Worm (Caenorhabditis elegans) whole organism, L2 larva: ENCODE results near the gene C16C8.16.

Source experiments
- ama-1 ChIP-seq: fragments of 150-350 bp; optimal IDR thresholded peaks from 2 replicates; lab custom pipeline; 2018; ENCODE audit warnings: inconsistent platforms
- egl-27 ChIP-seq: sonication (generic microtip); optimal IDR thresholded peaks from 3 replicates; lab custom pipeline; 2017; ENCODE audit warnings: missing biosample characterization, missing genetic modification reagents, missing genetic modification characterization
- elt-1 ChIP-seq: fragments of 150-350 bp; optimal IDR thresholded peaks from 2 replicates; lab custom pipeline; 2014; ENCODE audit warnings: missing biosample characterization, missing genetic modification characterization
- elt-3 ChIP-seq: sonication (generic microtip); optimal IDR thresholded peaks from 2 replicates; lab custom pipeline; 2017; ENCODE audit warnings: missing biosample characterization, missing genetic modification characterization
- lin-11 ChIP-seq: fragments of 150-350 bp; sonication (generic microtip); optimal IDR thresholded peaks from 2 replicates; lab custom pipeline; 2014; ENCODE audit warnings: missing biosample characterization, missing genetic modification characterization, inconsistent platforms, mixed read lengths
- nhr-10 ChIP-seq: sonication (generic microtip); optimal IDR thresholded peaks from 2 replicates; lab custom pipeline; 2017; ENCODE audit warnings: missing biosample characterization, missing genetic modification characterization
- nhr-11 ChIP-seq: fragments of 150-350 bp; optimal IDR thresholded peaks from 2 replicates; lab custom pipeline; 2014; ENCODE audit warnings: missing biosample characterization, missing genetic modification characterization
- nhr-23 ChIP-seq: fragments of 150-350 bp; optimal IDR thresholded peaks from 2 replicates; lab custom pipeline; 2014; ENCODE audit warnings: missing biosample characterization, missing genetic modification reagents, missing genetic modification characterization
- nhr-237 ChIP-seq: fragments of 150-350 bp; optimal IDR thresholded peaks from 2 replicates; lab custom pipeline; 2014; ENCODE audit warnings: missing biosample characterization, missing genetic modification characterization
- nhr-25 ChIP-seq: fragments of 150-350 bp; sonication (generic microtip); optimal IDR thresholded peaks from 3 replicates; lab custom pipeline; 2014; ENCODE audit warnings: missing biosample characterization, missing genetic modification characterization
- nhr-77 ChIP-seq: fragments of 150-350 bp; optimal IDR thresholded peaks from 2 replicates; lab custom pipeline; 2014; ENCODE audit warnings: missing biosample characterization, missing genetic modification characterization
- snpc-4 ChIP-seq: fragments of 150-350 bp; optimal IDR thresholded peaks from 2 replicates; lab custom pipeline; 2014; ENCODE audit warnings: missing biosample characterization, missing genetic modification characterization
- unc-39 ChIP-seq: fragments of 150-350 bp; optimal IDR thresholded peaks from 2 replicates; lab custom pipeline; 2014; ENCODE audit warnings: missing biosample characterization, missing genetic modification characterization
- unc-62 ChIP-seq: fragments of 150-350 bp; optimal IDR thresholded peaks from 2 replicates; lab custom pipeline; 2014; ENCODE audit warnings: missing biosample characterization, missing genetic modification reagents, missing genetic modification characterization

ce11 chrII:3481584-3481983 is 36.0 kb downstream of the C16C8.16 start, which contains the start of gene Y49F6B.8:
- TF ChIP-seq egl-27 (tag; lab: Kevin White, UChicago), result no peak
- no peak for TF ChIP-seq elt-3 (tag; lab: Kevin White, UChicago)
- TF ChIP-seq nhr-237 (tag; lab: Kevin White, UChicago), result no peak
- no peak for TF ChIP-seq ama-1 (lab: Kevin White, UChicago)
- no peak for TF ChIP-seq elt-1 (tag; lab: Kevin White, UChicago)
- no peak for TF ChIP-seq nhr-11 (tag; lab: Kevin White, UChicago)
- TF ChIP-seq unc-62, result no peak
- no peak for TF ChIP-seq snpc-4 (tag; lab: Kevin White, UChicago)
- no peak for TF ChIP-seq unc-39 (tag; lab: Kevin White, UChicago)
- TF ChIP-seq nhr-77 (tag; lab: Kevin White, UChicago), result no peak
- TF ChIP-seq lin-11 (tag; lab: Kevin White, UChicago), result no peak
- no peak for TF ChIP-seq nhr-23 (tag; lab: Kevin White, UChicago)
- TF ChIP-seq nhr-10 (tag; lab: Kevin White, UChicago), result no peak
- TF ChIP-seq nhr-25 (tag; lab: Kevin White, UChicago), result no peak
